Worm (Caenorhabditis elegans): ENCODE measurements around the gene C27C12.3.
A peak's percentile ranks its signal among the peaks of the same experiment; 100 is the strongest.

The C27C12.3 gene

ce11 chrX:14849054-14849453 lies 16.6 kb downstream of the C27C12.3 start, which contains the start of gene acd-3 (continued):
- no peak for TF ChIP-seq ctbp-1 (GFP tag; IDR thresholded peaks at IDR 0.05)
- TF ChIP-seq fos-1 (tag; optimal IDR thresholded peaks at IDR 0.05): no peak
- no peak for TF ChIP-seq madf-5 (GFP tag; IDR thresholded peaks at IDR 0.05)
- TF ChIP-seq dpl-1 (GFP tag; optimal IDR thresholded peaks at IDR 0.05): no peak
- TF ChIP-seq ZK546.5 (tag; optimal IDR thresholded peaks at IDR 0.05): no peak
- TF ChIP-seq egl-27 (tag; optimal IDR thresholded peaks at IDR 0.05): no peak
- TF ChIP-seq ceh-44 (GFP tag; IDR thresholded peaks at IDR 0.05): no peak
- no peak for TF ChIP-seq nhr-76 (tag; optimal IDR thresholded peaks at IDR 0.05)
- no peak for TF ChIP-seq lin-39 (tag; optimal IDR thresholded peaks at IDR 0.05)
- TF ChIP-seq D1046.2 (GFP tag; IDR thresholded peaks at IDR 0.05): no peak
- no peak for TF ChIP-seq ces-1 (GFP tag; optimal IDR thresholded peaks at IDR 0.05)
- no peak for TF ChIP-seq cey-2 (tag; optimal IDR thresholded peaks at IDR 0.05; ENCODE audit: borderline replicate concordance, insufficient read depth)
- peak; percentile 5 for TF ChIP-seq aha-1 (tag)
- TF ChIP-seq F44E2.7 (GFP tag; IDR thresholded peaks at IDR 0.05): no peak
- no peak for TF ChIP-seq snpc-4 (tag; optimal IDR thresholded peaks at IDR 0.05)
- no peak for TF ChIP-seq rbr-2 (tag; optimal IDR thresholded peaks at IDR 0.05)
- no peak for TF ChIP-seq lin-15B (tag; optimal IDR thresholded peaks at IDR 0.05)
- no peak for TF ChIP-seq nhr-77 (tag; optimal IDR thresholded peaks at IDR 0.05)
- no peak for TF ChIP-seq mxl-2 (GFP tag; conservative IDR thresholded peaks at IDR 0.05)
- TF ChIP-seq nhr-237 (tag; optimal IDR thresholded peaks at IDR 0.05): no peak
- TF ChIP-seq nhr-41 (GFP tag; IDR thresholded peaks at IDR 0.05): no peak
- TF ChIP-seq lin-29 (GFP tag; IDR thresholded peaks at IDR 0.05): no peak
- no peak for TF ChIP-seq zag-1 (tag; optimal IDR thresholded peaks at IDR 0.05)
- no peak for TF ChIP-seq Y48G9A.11 (GFP tag; IDR thresholded peaks at IDR 0.05)
- no peak for TF ChIP-seq lim-7 (GFP tag; IDR thresholded peaks at IDR 0.05)

ce11 chrX:14845637-14846036 lies 20.0 kb downstream of the C27C12.3 start, which contains the start of gene egrh-1:
Gene egrh-1, plus strand, starts transcription at chrX:14845937.
- no peak for TF ChIP-seq lin-29 (GFP tag; IDR thresholded peaks at IDR 0.05)
- no peak for TF ChIP-seq nhr-102 (tag; optimal IDR thresholded peaks at IDR 0.05)
- no peak for TF ChIP-seq ceh-28 (tag; optimal IDR thresholded peaks at IDR 0.05)
- TF ChIP-seq aha-1 (tag): peak; percentile 40
- no peak for TF ChIP-seq gei-8 (GFP tag; optimal IDR thresholded peaks at IDR 0.05)
- no peak for TF ChIP-seq ZK546.5 (tag; optimal IDR thresholded peaks at IDR 0.05)

- TF ChIP-seq nhr-11 (tag; optimal IDR thresholded peaks at IDR 0.05) (no peak), mes-2 (tag; optimal IDR thresholded peaks at IDR 0.05; ENCODE audit: poor library complexity, severe bottlenecking) (peak; percentile 32), sdz-12 (GFP tag; optimal IDR thresholded peaks at IDR 0.05) (no peak), ctbp-1 (GFP tag; IDR thresholded peaks at IDR 0.05) (no peak), mdt-29 (GFP tag; IDR thresholded peaks at IDR 0.05) (no peak), nhr-237 (tag; optimal IDR thresholded peaks at IDR 0.05) (no peak), hmg-1.1 (GFP tag; IDR thresholded peaks at IDR 0.05) (no peak), egl-27 (tag; optimal IDR thresholded peaks at IDR 0.05) (no peak), mxl-3 (GFP tag; optimal IDR thresholded peaks at IDR 0.05) (no peak), ceh-62 (tag; optimal IDR thresholded peaks at IDR 0.05) (no peak), ztf-11 (tag; optimal IDR thresholded peaks at IDR 0.05) (no peak), daf-16 (GFP tag; optimal IDR thresholded peaks at IDR 0.05) (no peak), daf-16 (tag; optimal IDR thresholded peaks at IDR 0.05) (peak; percentile 45), nhr-25 (tag; optimal IDR thresholded peaks at IDR 0.05; ENCODE audit: borderline replicate concordance, insufficient read depth) (no peak), fkh-10 (GFP tag; optimal IDR thresholded peaks at IDR 0.05) (no peak), F49E8.2 (tag; optimal IDR thresholded peaks at IDR 0.05; ENCODE audit: borderline replicate concordance) (no peak), nhr-102 (tag; optimal IDR thresholded peaks at IDR 0.05) (no peak), Y5F2A.4 (GFP tag; optimal IDR thresholded peaks at IDR 0.05) (no peak), spr-1 (tag; optimal IDR thresholded peaks at IDR 0.05) (no peak), lin-13 (GFP tag; optimal IDR thresholded peaks at IDR 0.05) (no peak), D1046.2 (GFP tag; IDR thresholded peaks at IDR 0.05) (no peak), ceh-44 (GFP tag; IDR thresholded peaks at IDR 0.05) (no peak), ces-1 (GFP tag; optimal IDR thresholded peaks at IDR 0.05) (no peak), snpc-4 (tag; optimal IDR thresholded peaks at IDR 0.05) (no peak), T20F7.1 (GFP tag; optimal IDR thresholded peaks at IDR 0.05) (no peak), madf-9 (GFP tag; conservative IDR thresholded peaks at IDR 0.05) (no peak), zip-2 (tag; optimal IDR thresholded peaks at IDR 0.05) (no peak), rbr-2 (tag; optimal IDR thresholded peaks at IDR 0.05) (no peak), hlh-11 (tag; optimal IDR thresholded peaks at IDR 0.05) (peak; percentile 41), ceh-32 (tag; optimal IDR thresholded peaks at IDR 0.05; ENCODE audit: poor library complexity) (no peak)
These were observed 21.2 kb downstream of the C27C12.3 start for ce11 chrX:14844481-14844880.

Data from whole organism, L4 larva.